Worm (Caenorhabditis elegans) whole organism, young adult: ENCODE data around the gene slc-25A10.

Experiments used
- B0019.2 ChIP-seq: fragments of 200-800 bp; sonication (Bioruptor generic); conservative IDR thresholded peaks from 2 replicates; pipeline ENCODE4 v1.3.6; 2022; ENCODE audit warnings: missing genetic modification reagents, missing genetic modification characterization, missing compliant biosample characterization
- B0035.1 ChIP-seq: sonication (generic microtip); optimal IDR thresholded peaks from 2 replicates; lab custom pipeline; 2016; ENCODE audit warnings: missing genetic modification characterization, mild to moderate bottlenecking, missing compliant biosample characterization, missing genotype, missing genetic modification reagents
- C06A6.2 ChIP-seq: fragments of 200-800 bp; sonication (Bioruptor generic); conservative IDR thresholded peaks from 2 replicates; pipeline ENCODE4 v1.3.6; 2022; ENCODE audit warnings: missing genetic modification characterization, missing compliant biosample characterization
- F10E7.11 ChIP-seq: sonication (generic microtip); optimal IDR thresholded peaks from 2 replicates; lab custom pipeline; 2017; ENCODE audit warnings: mild to moderate bottlenecking, missing genetic modification characterization, moderate library complexity, missing compliant biosample characterization
- F57C9.4 ChIP-seq: sonication (generic microtip); optimal IDR thresholded peaks from 2 replicates; lab custom pipeline; 2017; ENCODE audit warnings: mild to moderate bottlenecking, missing genetic modification characterization, missing compliant biosample characterization
- K11D2.4 ChIP-seq: fragments of 200-800 bp; sonication (Bioruptor generic); IDR thresholded peaks from 2 replicates; pipeline ENCODE4 v1.3.6; 2022; ENCODE audit warnings: missing genetic modification reagents, missing genetic modification characterization, missing compliant biosample characterization
- Y67H2A.10 ChIP-seq: fragments of 200-800 bp; sonication (Bioruptor generic); conservative IDR thresholded peaks from 2 replicates; pipeline ENCODE4 v1.3.6; 2022; ENCODE audit warnings: missing genetic modification reagents, missing genetic modification characterization, missing compliant biosample characterization
- Y79H2A.3 ChIP-seq: fragments of 200-800 bp; sonication (Bioruptor generic); conservative IDR thresholded peaks from 2 replicates; pipeline ENCODE4 v1.3.6; 2022; ENCODE audit warnings: missing genetic modification reagents, missing genetic modification characterization, missing compliant biosample characterization
- ZK185.1 ChIP-seq: sonication (generic microtip); optimal IDR thresholded peaks from 2 replicates; lab custom pipeline; 2016; ENCODE audit warnings: mild to moderate bottlenecking, missing genetic modification characterization, missing compliant biosample characterization; ENCODE audit not compliant: poor library complexity, severe bottlenecking
- athp-1 ChIP-seq: sonication (generic microtip); optimal IDR thresholded peaks from 2 replicates; lab custom pipeline; 2017; ENCODE audit warnings: mild to moderate bottlenecking, missing genetic modification characterization, missing compliant biosample characterization
- attf-5 ChIP-seq: fragments of 200-800 bp; sonication (Bioruptor generic); optimal IDR thresholded peaks from 2 replicates; lab custom pipeline; 2018; ENCODE audit warnings: mild to moderate bottlenecking, missing genetic modification characterization, missing compliant biosample characterization
- attf-6 ChIP-seq: fragments of 200-800 bp; sonication (Bioruptor generic); IDR thresholded peaks from 2 replicates; pipeline ENCODE4 v1.3.6; 2022; ENCODE audit warnings: missing genetic modification reagents, missing genetic modification characterization, missing compliant biosample characterization
- bed-1 ChIP-seq: fragments of 200-800 bp; sonication (Bioruptor generic); IDR thresholded peaks from 2 replicates; pipeline ENCODE4 v1.3.6; 2022; ENCODE audit warnings: missing genetic modification reagents, missing genetic modification characterization, missing compliant biosample characterization
- hmg-1.2 ChIP-seq: fragments of 200-800 bp; sonication (Bioruptor generic); IDR thresholded peaks from 2 replicates; pipeline ENCODE4 v1.3.6; 2022; ENCODE audit warnings: missing genetic modification reagents, missing genetic modification characterization, missing compliant biosample characterization
- lag-1 ChIP-seq: fragments of 200-800 bp; sonication (Bioruptor generic); IDR thresholded peaks from 2 replicates; pipeline ENCODE4 v1.3.6; 2022; ENCODE audit warnings: missing genetic modification reagents, missing genetic modification characterization, missing compliant biosample characterization
- let-607 ChIP-seq, 2 experiments: fragments of 200-800 bp in 1 of 2; sonication (Bioruptor generic) in 1 of 2; sonication (generic microtip) in 1 of 2; optimal IDR thresholded peaks; 2 replicates each; lab custom pipeline; 2016 to 2018; ENCODE audit warnings: mild to moderate bottlenecking in 2 of 2, missing compliant biosample characterization in 2 of 2, missing genetic modification characterization in 2 of 2, moderate library complexity in 2 of 2, missing genotype in 1 of 2
- lir-1 ChIP-seq: fragments of 200-800 bp; sonication (Bioruptor generic); conservative IDR thresholded peaks from 2 replicates; pipeline ENCODE4 v1.3.6; 2022; ENCODE audit warnings: missing genetic modification reagents, missing genetic modification characterization, missing compliant biosample characterization
- madf-10 ChIP-seq: sonication (generic microtip); optimal IDR thresholded peaks from 2 replicates; lab custom pipeline; 2016; ENCODE audit warnings: mild to moderate bottlenecking, missing genetic modification characterization, missing compliant biosample characterization
- madf-8 ChIP-seq: fragments of 200-800 bp; sonication (Bioruptor generic); conservative IDR thresholded peaks from 2 replicates; pipeline ENCODE4 v1.3.6; 2022; ENCODE audit warnings: missing genetic modification reagents, missing genetic modification characterization, missing compliant biosample characterization
- mcd-1 ChIP-seq: fragments of 200-800 bp; sonication (Bioruptor generic); IDR thresholded peaks from 2 replicates; pipeline ENCODE4 v1.3.6; 2022; ENCODE audit warnings: missing genetic modification reagents, missing genetic modification characterization, missing compliant biosample characterization
- nfya-2 ChIP-seq: fragments of 200-800 bp; sonication (Bioruptor generic); IDR thresholded peaks from 2 replicates; pipeline ENCODE4 v1.3.6; 2022; ENCODE audit warnings: missing genetic modification reagents, missing genetic modification characterization, missing compliant biosample characterization
- nfyb-1 ChIP-seq: fragments of 200-800 bp; sonication (Bioruptor generic); IDR thresholded peaks from 2 replicates; pipeline ENCODE4 v1.3.6; 2022; ENCODE audit warnings: missing genetic modification reagents, missing genetic modification characterization, missing compliant biosample characterization
- nhr-179 ChIP-seq: sonication (generic microtip); optimal IDR thresholded peaks from 2 replicates; lab custom pipeline; 2016; ENCODE audit warnings: mild to moderate bottlenecking, missing genetic modification characterization, missing compliant biosample characterization
- nhr-80 ChIP-seq: sonication (generic microtip); optimal IDR thresholded peaks from 2 replicates; lab custom pipeline; 2016; ENCODE audit warnings: missing genetic modification characterization, missing compliant biosample characterization
- nhr-90 ChIP-seq: sonication (generic microtip); optimal IDR thresholded peaks from 2 replicates; lab custom pipeline; 2016; ENCODE audit warnings: missing genotype, mild to moderate bottlenecking, missing genetic modification characterization, missing compliant biosample characterization
- pha-4 ChIP-seq: fragments of 150-350 bp; sonication (generic microtip); optimal IDR thresholded peaks from 2 replicates; lab custom pipeline; 2014; ENCODE audit warnings: missing biosample characterization, missing genetic modification reagents, missing genetic modification characterization
- tbx-9 ChIP-seq: sonication (generic microtip); optimal IDR thresholded peaks from 2 replicates; lab custom pipeline; 2016; ENCODE audit warnings: borderline replicate concordance, missing genetic modification characterization, inconsistent platforms, missing compliant biosample characterization
- tlf-1 ChIP-seq: fragments of 200-800 bp; sonication (Bioruptor generic); optimal IDR thresholded peaks from 2 replicates; lab custom pipeline; 2018; ENCODE audit warnings: mild to moderate bottlenecking, missing genetic modification characterization, missing compliant biosample characterization
- zim-3 ChIP-seq: sonication (generic microtip); optimal IDR thresholded peaks from 2 replicates; lab custom pipeline; 2017; ENCODE audit warnings: mild to moderate bottlenecking, missing genetic modification characterization, moderate library complexity, missing compliant biosample characterization
- ztf-22 ChIP-seq: fragments of 200-800 bp; sonication (Bioruptor generic); optimal IDR thresholded peaks from 2 replicates; lab custom pipeline; 2018; ENCODE audit warnings: mild to moderate bottlenecking, missing genetic modification characterization, moderate library complexity, missing compliant biosample characterization
- ztf-25 ChIP-seq: fragments of 200-800 bp; sonication (Bioruptor generic); IDR thresholded peaks from 2 replicates; pipeline ENCODE4 v1.3.6; 2022; ENCODE audit warnings: missing genetic modification reagents, missing genetic modification characterization, missing compliant biosample characterization
- ztf-6 ChIP-seq: fragments of 200-800 bp; sonication (Bioruptor generic); IDR thresholded peaks from 2 replicates; pipeline ENCODE4 v1.3.6; 2022; ENCODE audit warnings: missing genetic modification reagents, missing genetic modification characterization, missing compliant biosample characterization

Gene slc-25A10

DNA sequence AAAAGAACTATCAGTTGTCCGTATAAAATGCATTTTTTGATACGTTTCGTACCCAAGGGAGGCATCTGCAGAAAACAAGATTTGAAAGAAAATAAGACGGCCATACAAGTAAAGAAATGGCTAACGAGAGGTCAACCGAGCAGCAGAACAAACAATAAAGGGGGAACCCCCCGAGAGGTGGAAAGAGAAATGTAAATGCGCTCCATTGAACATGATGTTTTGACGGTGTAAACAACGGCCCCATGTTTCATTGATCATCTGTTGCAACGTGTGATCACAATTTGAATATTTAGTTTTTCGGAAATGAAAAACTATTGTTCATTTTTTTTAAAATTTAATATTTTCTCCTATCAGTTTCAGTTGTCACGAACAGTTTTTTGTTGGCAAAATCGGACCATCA is 4.1 kb upstream of the slc-25A10 start, which contains the start of gene K11G12.6:
TSS of gene K11G12.6 (minus strand) at position 65 of the 400 bp plus-strand sequence.
- no peak for TF ChIP-seq attf-6
- TF ChIP-seq mcd-1: peak; percentile 60

- no peak for TF ChIP-seq bed-1 (GFP tag; lab: Robert Waterston, UW)
- TF ChIP-seq ztf-6: no peak
- no peak for TF ChIP-seq nhr-90 (tag; lab: Kevin White, UChicago)
- no peak for TF ChIP-seq F10E7.11 (tag; lab: Kevin White, UChicago)
- no peak for TF ChIP-seq Y67H2A.10 (GFP tag; lab: Robert Waterston, UW)
- TF ChIP-seq nhr-179 (tag; lab: Kevin White, UChicago): no peak
- TF ChIP-seq tlf-1 (GFP tag; lab: Kevin White, UChicago): no peak
- TF ChIP-seq nhr-80: peak; percentile 38
- TF ChIP-seq, all 124 proteins: peak for 1
Observed at ce11 chrX:6728820-6729396, 3.4 kb upstream of the slc-25A10 start.

ce11 chrX:6722966-6723365 is 2.5 kb downstream of the slc-25A10 start, which contains the start of gene smf-1:
Gene smf-1 (minus strand): TSS chrX:6723066.
- TF ChIP-seq nhr-80 (no peak), ztf-25 (no peak), B0019.2 (GFP tag; lab: Robert Waterston, UW) (no peak), athp-1 (no peak), C06A6.2 (no peak), nfyb-1 (GFP tag; lab: Robert Waterston, UW) (peak; percentile 16; the same call in 1 of the 2 replicates), let-607 (tag; optimal IDR thresholded peaks at IDR 0.05; lab: Kevin White, UChicago) (no peak), nfya-2 (no peak), ZK185.1 (tag; lab: Kevin White, UChicago) (no peak)

DNA sequence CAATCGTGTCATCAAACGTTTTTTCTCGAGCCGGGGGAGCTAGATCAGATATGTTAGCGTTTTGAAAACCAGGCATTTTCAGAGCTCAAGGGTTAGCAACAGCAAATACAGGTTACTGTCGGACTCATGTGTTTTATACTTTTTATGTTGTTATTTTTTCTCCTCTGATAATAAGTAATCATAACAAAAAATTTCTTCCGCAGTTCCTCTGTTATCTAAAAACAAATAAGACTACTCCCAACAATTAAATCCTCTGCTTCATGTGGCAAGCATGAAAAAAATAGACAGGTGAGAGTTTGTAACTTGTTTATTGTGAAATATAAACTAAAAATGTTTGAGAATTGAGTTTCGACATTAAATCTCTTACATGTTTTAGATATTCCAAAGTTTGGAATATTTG is 6.9 kb downstream of the slc-25A10 start, which contains the start of gene smf-2:
TSS of gene smf-2 (minus strand) at position 101 of the 400 bp plus-strand sequence.
- TF ChIP-seq bed-1 (GFP tag; lab: Robert Waterston, UW) (no peak), tlf-1 (GFP tag; lab: Kevin White, UChicago) (no peak), F57C9.4 (no peak), attf-6 (no peak), zim-3 (tag; lab: Kevin White, UChicago) (no peak), K11D2.4 (GFP tag; lab: Robert Waterston, UW) (no peak), hmg-1.2 (GFP tag; lab: Robert Waterston, UW) (no peak), attf-5 (no peak), nhr-179 (tag; lab: Kevin White, UChicago) (no peak), ztf-25 (no peak), madf-10 (tag; lab: Kevin White, UChicago) (no peak), madf-8 (GFP tag; lab: Robert Waterston, UW) (no peak), pha-4 (tag; lab: Kevin White, UChicago) (no peak), B0035.1 (tag; lab: Kevin White, UChicago) (no peak), lag-1 (GFP tag; lab: Robert Waterston, UW) (no peak), Y79H2A.3 (GFP tag; lab: Robert Waterston, UW) (no peak), tbx-9 (tag; lab: Kevin White, UChicago) (no peak), ztf-22 (no peak), lir-1 (GFP tag; lab: Robert Waterston, UW) (no peak)
